2 worm cellular contexts compared by ENCODE assay signal in the genomic region with DNA sequence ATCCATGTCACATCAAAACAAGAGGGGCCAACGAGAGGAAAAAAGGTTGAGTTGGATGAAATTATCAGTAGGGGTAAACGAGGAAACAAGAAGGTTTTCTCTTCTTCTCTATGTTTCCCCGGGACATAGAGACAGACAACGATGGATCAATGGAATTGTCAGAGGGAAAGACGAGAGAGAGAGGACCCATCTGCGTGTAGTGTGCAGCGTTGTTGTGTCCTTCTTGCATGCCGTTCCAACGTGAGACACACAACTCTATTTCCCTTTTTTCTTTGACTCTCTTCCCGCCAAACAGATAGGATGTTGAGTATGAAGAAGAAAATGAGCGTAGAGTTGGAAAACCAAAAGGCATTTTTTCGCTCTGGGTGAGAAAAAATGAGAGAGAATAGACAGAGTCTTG.
A peak's percentile ranks its signal among the peaks of the same experiment; 100 is the strongest.
TF ChIP-seq lines count a peak whose summit lies in the region.

No protein-coding gene starts in this region.

TF ChIP-seq in whole organism, L1 larva, 84 proteins besides CTCF, POLR2A, EP300 and RAD21 (continued from another document):
- TF ChIP-seq skn-1 (tag; optimal IDR thresholded peaks at IDR 0.05; lab: Kevin White, UChicago) (peak; percentile 41), C34B4.2 (tag; optimal IDR thresholded peaks at IDR 0.05; lab: Kevin White, UChicago) (no peak), ceh-90 (tag; optimal IDR thresholded peaks at IDR 0.05; lab: Kevin White, UChicago) (no peak), mef-2 (tag; optimal IDR thresholded peaks at IDR 0.05; lab: Kevin White, UChicago) (peak; percentile 14), egl-27 (tag; optimal IDR thresholded peaks at IDR 0.05; lab: Kevin White, UChicago) (peak; percentile 6 to 17), lin-14 (GFP tag; optimal IDR thresholded peaks at IDR 0.05; lab: Kevin White, UChicago) (peak; percentile 99), nhr-77 (tag; optimal IDR thresholded peaks at IDR 0.05; lab: Kevin White, UChicago) (peak; percentile 64), ceh-88 (GFP tag; IDR thresholded peaks at IDR 0.05; lab: Robert Waterston, UW) (no peak), unc-86 (tag; optimal IDR thresholded peaks at IDR 0.05; lab: Kevin White, UChicago) (no peak), alr-1 (tag; optimal IDR thresholded peaks at IDR 0.05; lab: Kevin White, UChicago; ENCODE audit: borderline replicate concordance) (no peak), rnt-1 (tag; optimal IDR thresholded peaks at IDR 0.05; lab: Kevin White, UChicago) (peak; percentile 66), nhr-85 (tag; lab: Kevin White, UChicago) (peak; percentile 74), nhr-90 (tag; optimal IDR thresholded peaks at IDR 0.05; lab: Kevin White, UChicago; ENCODE audit: poor library complexity) (peak; percentile 25), fos-1 (tag; optimal IDR thresholded peaks at IDR 0.05; lab: Kevin White, UChicago) (peak; percentile 32), isw-1 (GFP tag; IDR thresholded peaks at IDR 0.05; lab: Robert Waterston, UW) (no peak), elt-3 (tag; optimal IDR thresholded peaks at IDR 0.05; lab: Kevin White, UChicago) (peak in 4 of 6 experiments; percentile 31 to 73 (median 41)), nhr-47 (tag; optimal IDR thresholded peaks at IDR 0.05; lab: Kevin White, UChicago) (peak; percentile 59), sup-37 (GFP tag; optimal IDR thresholded peaks at IDR 0.05; lab: Kevin White, UChicago) (no peak), F16B12.6 (tag; optimal IDR thresholded peaks at IDR 0.05; lab: Kevin White, UChicago) (peak; percentile 30), ceh-82 (tag; optimal IDR thresholded peaks at IDR 0.05; lab: Kevin White, UChicago) (peak in 2 of 3 experiments; percentile 59 to 77), egl-13 (tag; optimal IDR thresholded peaks at IDR 0.05; lab: Kevin White, UChicago) (no peak), ces-1 (GFP tag; optimal IDR thresholded peaks at IDR 0.05; lab: Kevin White, UChicago) (no peak), snu-23 (GFP tag; optimal IDR thresholded peaks at IDR 0.05; lab: Kevin White, UChicago) (peak; percentile 74), nhr-28 (tag; optimal IDR thresholded peaks at IDR 0.05; lab: Kevin White, UChicago) (no peak), elt-2 (tag; optimal IDR thresholded peaks at IDR 0.05; lab: Kevin White, UChicago) (no peak), lir-3 (tag; optimal IDR thresholded peaks at IDR 0.05; lab: Kevin White, UChicago; ENCODE audit: poor library complexity) (peak; percentile 22), irx-1 (tag; optimal IDR thresholded peaks at IDR 0.05; lab: Kevin White, UChicago) (peak; percentile 37)

TF ChIP-seq in whole organism, L4 larva, 104 proteins besides CTCF, POLR2A, EP300 and RAD21 (continued from another document):
- no peak for TF ChIP-seq nhr-76 (tag; optimal IDR thresholded peaks at IDR 0.05; lab: Kevin White, UChicago)
- TF ChIP-seq dmd-8 (GFP tag; IDR thresholded peaks at IDR 0.05; lab: Robert Waterston, UW), result no peak
- TF ChIP-seq ceh-28 (tag; optimal IDR thresholded peaks at IDR 0.05; lab: Kevin White, UChicago), result no peak
- no peak for TF ChIP-seq fos-1 (tag; optimal IDR thresholded peaks at IDR 0.05; lab: Kevin White, UChicago)
- peak; percentile 28 for TF ChIP-seq dve-1 (tag; optimal IDR thresholded peaks at IDR 0.05; lab: Kevin White, UChicago; ENCODE audit: insufficient read depth)
- TF ChIP-seq nhr-111 (GFP tag; optimal IDR thresholded peaks at IDR 0.05; lab: Kevin White, UChicago), result no peak
- peak; percentile 96 for TF ChIP-seq mxl-3 (GFP tag; optimal IDR thresholded peaks at IDR 0.05; lab: Kevin White, UChicago)
- no peak for TF ChIP-seq set-16 (GFP tag; IDR thresholded peaks at IDR 0.05; lab: Robert Waterston, UW)
- TF ChIP-seq lim-7 (GFP tag; IDR thresholded peaks at IDR 0.05; lab: Robert Waterston, UW), result no peak
- no peak for TF ChIP-seq hif-1 (tag; optimal IDR thresholded peaks at IDR 0.05; lab: Kevin White, UChicago)
- no peak for TF ChIP-seq F49E8.2 (tag; optimal IDR thresholded peaks at IDR 0.05; lab: Kevin White, UChicago; ENCODE audit: borderline replicate concordance)
- TF ChIP-seq lin-29 (GFP tag; IDR thresholded peaks at IDR 0.05; lab: Robert Waterston, UW), result no peak
- TF ChIP-seq nhr-6 (tag; optimal IDR thresholded peaks at IDR 0.05; lab: Kevin White, UChicago), result no peak
- TF ChIP-seq snpc-4 (tag; optimal IDR thresholded peaks at IDR 0.05; lab: Kevin White, UChicago), result no peak
- no peak for TF ChIP-seq lin-1 (GFP tag; IDR thresholded peaks at IDR 0.05; lab: Robert Waterston, UW)
- no peak for TF ChIP-seq pha-4 (GFP tag; IDR thresholded peaks at IDR 0.05; lab: Robert Waterston, UW)
- TF ChIP-seq pha-4 (tag; optimal IDR thresholded peaks at IDR 0.05; lab: Kevin White, UChicago), result no peak
- TF ChIP-seq unc-62 (GFP tag; optimal IDR thresholded peaks at IDR 0.05 in 1 of 2; lab: Kevin White, UChicago), result peak in 1 of 2 experiments; percentile 97
- TF ChIP-seq unc-62 (tag; optimal IDR thresholded peaks at IDR 0.05; lab: Kevin White, UChicago), result no peak
- TF ChIP-seq F44E2.7 (GFP tag; IDR thresholded peaks at IDR 0.05; lab: Robert Waterston, UW), result no peak
- TF ChIP-seq egl-27 (tag; optimal IDR thresholded peaks at IDR 0.05; lab: Kevin White, UChicago), result no peak
- no peak for TF ChIP-seq daf-12 (tag; optimal IDR thresholded peaks at IDR 0.05; lab: Kevin White, UChicago)
- no peak for TF ChIP-seq daf-19 (GFP tag; conservative IDR thresholded peaks at IDR 0.05; lab: Robert Waterston, UW)
- TF ChIP-seq nhr-48 (tag; optimal IDR thresholded peaks at IDR 0.05; lab: Kevin White, UChicago), result peak; percentile 19
- no peak for TF ChIP-seq mdt-29 (GFP tag; IDR thresholded peaks at IDR 0.05; lab: Robert Waterston, UW)
- peak; percentile 71 for TF ChIP-seq dmd-6 (GFP tag; IDR thresholded peaks at IDR 0.05; lab: Robert Waterston, UW)
- peak; percentile 80 for TF ChIP-seq hlh-11 (tag; optimal IDR thresholded peaks at IDR 0.05; lab: Kevin White, UChicago)
- no peak for TF ChIP-seq mxl-2 (GFP tag; conservative IDR thresholded peaks at IDR 0.05; lab: Robert Waterston, UW)
- TF ChIP-seq daf-8 (GFP tag; IDR thresholded peaks at IDR 0.05; lab: Robert Waterston, UW), result no peak
- TF ChIP-seq zfp-2 (tag; optimal IDR thresholded peaks at IDR 0.05; lab: Kevin White, UChicago), result no peak
- TF ChIP-seq gei-8 (GFP tag; optimal IDR thresholded peaks at IDR 0.05; lab: Kevin White, UChicago), result no peak
- TF ChIP-seq mep-1 (tag; optimal IDR thresholded peaks at IDR 0.05; lab: Kevin White, UChicago), result peak; percentile 79
- no peak for TF ChIP-seq dmd-9 (GFP tag; IDR thresholded peaks at IDR 0.05; lab: Robert Waterston, UW)
- TF ChIP-seq lsy-2 (tag; optimal IDR thresholded peaks at IDR 0.05; lab: Kevin White, UChicago), result peak in 1 of 2 experiments; percentile 61
- TF ChIP-seq hmg-1.1 (GFP tag; IDR thresholded peaks at IDR 0.05; lab: Robert Waterston, UW), result peak; percentile 69
- peak in 1 of 2 experiments; percentile 79 for TF ChIP-seq mdl-1 (tag; optimal IDR thresholded peaks at IDR 0.05; lab: Kevin White, UChicago)
- TF ChIP-seq Y48G9A.11 (GFP tag; IDR thresholded peaks at IDR 0.05; lab: Robert Waterston, UW), result no peak
- TF ChIP-seq aha-1 (tag; lab: Kevin White, UChicago), result peak; percentile 99
- TF ChIP-seq attf-4 (tag; optimal IDR thresholded peaks at IDR 0.05; lab: Kevin White, UChicago), result no peak
- TF ChIP-seq ctbp-1 (GFP tag; IDR thresholded peaks at IDR 0.05; lab: Robert Waterston, UW), result 0 out of 2 replicates have a peak, but pooled peaks have one; percentile 38
